Fruit fly (Drosophila melanogaster) whole organism, embryonic: ENCODE measurements around the gene CG13252.

Experiments
- CG10209 ChIP-seq: fragments of 200-800 bp; sonication (Bioruptor generic); optimal IDR thresholded peaks from 3 replicates; lab custom pipeline; 2017; ENCODE audit warnings: missing biosample characterization, mild to moderate bottlenecking, missing genetic modification characterization, missing genetic modification reagents
- CG10543 ChIP-seq: fragments of 200-800 bp; sonication (Bioruptor generic); optimal IDR thresholded peaks from 3 replicates; lab custom pipeline; 2017; ENCODE audit warnings: missing biosample characterization, mild to moderate bottlenecking, missing genetic modification characterization, moderate library complexity
- CG13287 ChIP-seq: fragments of 200-800 bp; sonication (Bioruptor generic); IDR thresholded peaks from 2 replicates; pipeline ENCODE4 v1.3.6; 2022; ENCODE audit warnings: missing biosample characterization, missing genetic modification characterization; ENCODE audit not compliant: partially characterized antibody
- CG14014 ChIP-seq: fragments of 200-800 bp; sonication (Bioruptor generic); IDR thresholded peaks from 2 replicates; pipeline ENCODE4 v1.3.6; 2022; ENCODE audit warnings: missing biosample characterization, missing genetic modification characterization
- CG1603 ChIP-seq: fragments of 200-800 bp; sonication (Bioruptor generic); optimal IDR thresholded peaks from 2 replicates; lab custom pipeline; 2019; ENCODE audit warnings: missing biosample characterization, mild to moderate bottlenecking, missing genetic modification characterization, moderate library complexity
- CG17361 ChIP-seq: fragments of 200-800 bp; sonication (Bioruptor generic); IDR thresholded peaks from 3 replicates; pipeline ENCODE4 v1.3.6; 2022; ENCODE audit warnings: missing biosample characterization, missing genetic modification characterization
- CG2712 ChIP-seq: fragments of 200-800 bp; optimal IDR thresholded peaks from 3 replicates; lab custom pipeline; 2019; ENCODE audit warnings: missing biosample characterization, mild to moderate bottlenecking, missing genetic modification characterization, moderate library complexity
- CG2875 ChIP-seq: fragments of 200-800 bp; sonication (Bioruptor generic); optimal IDR thresholded peaks from 2 replicates; lab custom pipeline; 2017; ENCODE audit warnings: missing biosample characterization, mild to moderate bottlenecking, missing genetic modification characterization, missing genetic modification reagents
- CG32772 ChIP-seq: fragments of 200-800 bp; sonication (Bioruptor generic); IDR thresholded peaks from 2 replicates; pipeline ENCODE4 v1.3.6; 2022; ENCODE audit warnings: missing biosample characterization, missing genetic modification characterization
- CG34224 ChIP-seq: fragments of 200-800 bp; sonication (Bioruptor generic); IDR thresholded peaks from 3 replicates; pipeline ENCODE4 v1.3.6; 2022; ENCODE audit warnings: missing biosample characterization, missing genetic modification characterization; ENCODE audit not compliant: partially characterized antibody
- CG3838 ChIP-seq: fragments of 200-800 bp; sonication (Bioruptor generic); optimal IDR thresholded peaks from 3 replicates; lab custom pipeline; 2016; ENCODE audit warnings: missing biosample characterization, missing genetic modification characterization
- CG4360 ChIP-seq: fragments of 200-800 bp; sonication (Bioruptor generic); IDR thresholded peaks from 2 replicates; pipeline ENCODE4 v1.3.6; 2022; ENCODE audit warnings: missing biosample characterization, missing genetic modification characterization
- CG4617 ChIP-seq: fragments of 200-800 bp; sonication (Bioruptor generic); optimal IDR thresholded peaks from 3 replicates; lab custom pipeline; 2016; ENCODE audit warnings: missing biosample characterization, missing genetic modification characterization, borderline replicate concordance
- CG4707 ChIP-seq: fragments of 200-800 bp; sonication (Bioruptor generic); optimal IDR thresholded peaks from 2 replicates; lab custom pipeline; 2018; ENCODE audit warnings: missing biosample characterization, mild to moderate bottlenecking, missing genetic modification characterization, moderate library complexity
- CG4820 ChIP-seq: fragments of 200-800 bp; sonication (Bioruptor generic); optimal IDR thresholded peaks from 3 replicates; lab custom pipeline; 2016; ENCODE audit warnings: missing biosample characterization, missing genetic modification characterization
- CG6765 ChIP-seq: fragments of 200-800 bp; sonication (Bioruptor generic); optimal IDR thresholded peaks from 3 replicates; lab custom pipeline; 2017; ENCODE audit warnings: missing biosample characterization, mild to moderate bottlenecking, missing genetic modification characterization
- CG6854 ChIP-seq: fragments of 200-800 bp; sonication (Bioruptor generic); optimal IDR thresholded peaks from 3 replicates; lab custom pipeline; 2017; ENCODE audit warnings: missing biosample characterization, mild to moderate bottlenecking, missing genetic modification characterization
- CoRest ChIP-seq: fragments of 200-800 bp; sonication (Bioruptor generic); optimal IDR thresholded peaks from 3 replicates; lab custom pipeline; 2018; ENCODE audit warnings: missing biosample characterization, mild to moderate bottlenecking, missing genetic modification characterization, moderate library complexity
- CrebB ChIP-seq: fragments of 200-800 bp; sonication (Bioruptor generic); optimal IDR thresholded peaks from 3 replicates; lab custom pipeline; 2018; ENCODE audit warnings: missing biosample characterization, mild to moderate bottlenecking, missing genetic modification characterization
- Dll ChIP-seq: fragments of 200-800 bp; sonication (Bioruptor generic); IDR thresholded peaks from 4 replicates; pipeline ENCODE4 v1.3.6; 2022; ENCODE audit warnings: missing biosample characterization, missing genetic modification characterization; ENCODE audit not compliant: partially characterized antibody
- Doc3 ChIP-seq: fragments of 200-800 bp; sonication (Bioruptor generic); IDR thresholded peaks from 3 replicates; pipeline ENCODE4 v1.3.6; 2022; ENCODE audit warnings: missing biosample characterization, missing genetic modification characterization; ENCODE audit not compliant: partially characterized antibody
- E2f1 ChIP-seq: fragments of 200-800 bp; sonication (Bioruptor generic); IDR thresholded peaks from 2 replicates; pipeline ENCODE4 v1.3.6; 2022; ENCODE audit warnings: missing biosample characterization, missing genetic modification characterization
- Fer3 ChIP-seq: fragments of 200-800 bp; sonication (Bioruptor generic); optimal IDR thresholded peaks from 2 replicates; lab custom pipeline; 2018; ENCODE audit warnings: missing biosample characterization, mild to moderate bottlenecking, missing genetic modification characterization, moderate library complexity
- Hr51 ChIP-seq, 2 experiments: fragments of 200-800 bp; sonication (Bioruptor generic); optimal IDR thresholded peaks; 2 replicates in 1 of 2; 3 replicates in 1 of 2; lab custom pipeline; 2016 to 2018; ENCODE audit warnings: missing biosample characterization in 2 of 2, missing genetic modification characterization in 2 of 2, mild to moderate bottlenecking in 1 of 2, moderate library complexity in 1 of 2
- Jarid2 ChIP-seq: fragments of 200-800 bp; sonication (Bioruptor generic); optimal IDR thresholded peaks from 3 replicates; lab custom pipeline; 2017; ENCODE audit warnings: mild to moderate bottlenecking, missing biosample characterization, missing genetic modification reagents, missing genetic modification characterization
- Mrtf ChIP-seq: fragments of 200-800 bp; sonication (Bioruptor generic); IDR thresholded peaks from 3 replicates; pipeline ENCODE4 v1.3.6; 2022; ENCODE audit warnings: missing biosample characterization, missing genetic modification characterization
- PHDP ChIP-seq: fragments of 200-800 bp; sonication (Bioruptor generic); optimal IDR thresholded peaks from 3 replicates; lab custom pipeline; 2018; ENCODE audit warnings: missing biosample characterization, mild to moderate bottlenecking, missing genetic modification characterization, moderate library complexity
- Rfx ChIP-seq: fragments of 200-800 bp; sonication (Bioruptor generic); IDR thresholded peaks from 2 replicates; pipeline ENCODE4 v1.3.6; 2022; ENCODE audit warnings: missing biosample characterization, missing genetic modification characterization
- Sry-β ChIP-seq: fragments of 200-800 bp; sonication (Bioruptor generic); optimal IDR thresholded peaks from 2 replicates; lab custom pipeline; 2018; ENCODE audit warnings: missing biosample characterization, mild to moderate bottlenecking, missing genetic modification characterization, moderate library complexity
- chif ChIP-seq, 2 experiments: fragments of 200-800 bp; sonication (Bioruptor generic); optimal IDR thresholded peaks; 3 replicates each; lab custom pipeline; 2016; ENCODE audit warnings: missing biosample characterization in 2 of 2, missing genetic modification characterization in 2 of 2
- ci ChIP-seq: fragments of 200-800 bp; sonication (Bioruptor generic); IDR thresholded peaks from 3 replicates; pipeline ENCODE4 v1.3.6; 2022; ENCODE audit warnings: missing biosample characterization, missing genetic modification characterization
- crc ChIP-seq: fragments of 200-800 bp; sonication (Bioruptor generic); optimal IDR thresholded peaks from 2 replicates; lab custom pipeline; 2016; ENCODE audit warnings: missing biosample characterization, missing genetic modification characterization
- dm ChIP-seq: fragments of 200-800 bp; sonication (Bioruptor generic); optimal IDR thresholded peaks from 3 replicates; lab custom pipeline; 2016; ENCODE audit warnings: missing biosample characterization, missing genetic modification characterization
- dmrt11E ChIP-seq: fragments of 200-800 bp; sonication (Bioruptor generic); optimal IDR thresholded peaks from 3 replicates; lab custom pipeline; 2018; ENCODE audit warnings: missing biosample characterization, mild to moderate bottlenecking, missing genetic modification characterization, moderate library complexity
- en ChIP-seq: fragments of 200-800 bp; sonication (Bioruptor generic); optimal IDR thresholded peaks from 2 replicates; lab custom pipeline; 2016; ENCODE audit warnings: missing biosample characterization, missing genetic modification characterization
- fd3F ChIP-seq: fragments of 200-800 bp; sonication (Bioruptor generic); optimal IDR thresholded peaks from 2 replicates; lab custom pipeline; 2018; ENCODE audit warnings: missing biosample characterization, mild to moderate bottlenecking, missing genetic modification characterization, moderate library complexity
- fd96Cb ChIP-seq: fragments of 200-800 bp; sonication (Bioruptor generic); optimal IDR thresholded peaks from 2 replicates; lab custom pipeline; 2018; ENCODE audit warnings: missing biosample characterization, mild to moderate bottlenecking, missing genetic modification characterization, moderate library complexity
- ftz-f1 ChIP-seq: fragments of 200-800 bp; sonication (Bioruptor generic); optimal IDR thresholded peaks from 2 replicates; lab custom pipeline; 2016; ENCODE audit warnings: missing biosample characterization, missing genetic modification characterization
- grau ChIP-seq: fragments of 200-800 bp; optimal IDR thresholded peaks from 3 replicates; lab custom pipeline; 2019; ENCODE audit warnings: missing biosample characterization, mild to moderate bottlenecking, missing genetic modification characterization, moderate library complexity
- gro ChIP-seq: fragments of 200-800 bp; sonication (Bioruptor generic); optimal IDR thresholded peaks from 2 replicates; lab custom pipeline; 2016; ENCODE audit warnings: missing biosample characterization, missing genetic modification characterization
- ham ChIP-seq: fragments of 200-800 bp; sonication (Bioruptor generic); IDR thresholded peaks from 2 replicates; pipeline ENCODE4 v1.3.6; 2022; ENCODE audit warnings: missing biosample characterization, missing genetic modification characterization
- hbn ChIP-seq: fragments of 200-800 bp; sonication (Bioruptor generic); IDR thresholded peaks from 2 replicates; pipeline ENCODE4 v1.3.6; 2022; ENCODE audit warnings: missing biosample characterization, missing genetic modification characterization; ENCODE audit not compliant: partially characterized antibody
- sens ChIP-seq: fragments of 200-800 bp; sonication (Bioruptor generic); peaks from one replicate; lab custom pipeline; 2016; ENCODE audit warnings: missing biosample characterization, missing genetic modification characterization
- slbo ChIP-seq: fragments of 200-800 bp; sonication (Bioruptor generic); IDR thresholded peaks from 2 replicates; pipeline ENCODE4 v1.3.6; 2022; ENCODE audit warnings: missing biosample characterization, missing genetic modification characterization
- wek ChIP-seq: fragments of 200-800 bp; sonication (Bioruptor generic); optimal IDR thresholded peaks from 3 replicates; lab custom pipeline; 2018; ENCODE audit warnings: missing biosample characterization, mild to moderate bottlenecking, missing genetic modification characterization, moderate library complexity
- yki ChIP-seq: fragments of >200 bp; optimal IDR thresholded peaks from 3 replicates; lab custom pipeline; 2018
- zen2 ChIP-seq: fragments of 200-800 bp; sonication (Bioruptor generic); IDR thresholded peaks from 3 replicates; pipeline ENCODE4 v1.3.6; 2022; ENCODE audit warnings: missing biosample characterization, missing genetic modification characterization; ENCODE audit not compliant: partially characterized antibody

The CG13252 gene

DNA sequence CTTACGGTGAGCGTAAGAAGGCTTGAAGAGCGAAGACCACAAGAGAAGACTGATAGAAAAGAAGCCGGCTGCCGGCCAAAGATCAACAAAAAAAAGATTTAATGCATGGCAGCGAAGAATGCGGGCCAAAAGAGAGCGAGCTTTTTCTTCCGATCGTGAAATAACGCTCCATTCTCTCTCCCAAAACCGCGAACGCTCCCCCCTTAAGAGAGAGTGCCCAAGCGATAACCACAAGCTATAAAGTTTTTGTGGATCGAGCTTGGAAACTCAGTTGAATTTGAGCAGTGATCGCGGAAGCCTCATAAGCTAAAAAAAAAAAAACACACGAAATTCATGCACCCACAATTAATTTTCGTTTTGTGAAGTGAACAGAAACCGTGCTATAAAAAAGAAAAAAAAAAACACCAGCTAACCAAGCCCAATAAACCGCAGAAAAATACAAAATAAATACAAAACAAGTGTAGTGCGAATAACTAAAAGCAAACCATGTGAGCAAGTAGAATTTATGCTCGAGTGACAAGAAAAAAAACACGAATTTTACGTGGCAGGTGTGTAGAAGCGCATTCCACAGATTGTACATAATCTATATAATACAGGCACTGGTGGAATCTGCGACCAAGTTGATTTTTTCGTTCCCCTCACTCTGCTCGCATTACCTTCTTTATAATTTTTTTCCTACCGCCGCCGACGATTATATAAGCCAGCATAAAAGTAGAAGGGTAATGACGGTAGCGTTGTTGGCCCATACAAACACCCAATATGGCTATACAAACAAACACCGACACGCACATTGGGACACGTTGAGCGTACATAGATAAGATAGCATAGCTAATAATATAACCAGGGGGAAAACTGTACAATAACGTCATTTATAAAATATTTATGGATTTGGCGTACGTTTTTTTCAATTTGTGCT lies at the start of gene CG13252 (continued):
- no peak for TF ChIP-seq fd96Cb (tag; lab: Kevin White, UChicago)
- TF ChIP-seq chif (GFP tag; optimal IDR thresholded peaks at IDR 0.05; lab: Kevin White, UChicago), result no peak
- peak; percentile 6 for TF ChIP-seq grau (tag; lab: Kevin White, UChicago)
- peak; percentile 20 for TF ChIP-seq CG10209 (GFP tag; lab: Kevin White, UChicago)
- TF ChIP-seq ftz-f1 (GFP tag; lab: Kevin White, UChicago), result no peak
- peak; percentile 45 for TF ChIP-seq CoRest (tag; lab: Kevin White, UChicago)
- TF ChIP-seq CG4360, result no peak
- TF ChIP-seq dm, result no peak
- TF ChIP-seq Sry-β (GFP tag; lab: Kevin White, UChicago), result peak; percentile 11
- TF ChIP-seq Mrtf (GFP tag; lab: Robert Waterston, UW), result no peak
- TF ChIP-seq CG2712 (tag; lab: Kevin White, UChicago), result no peak
- peak; percentile 10 for TF ChIP-seq CrebB (tag; lab: Kevin White, UChicago)
- TF ChIP-seq ci (GFP tag; lab: Robert Waterston, UW), result 0 out of 3 replicates have a peak, but pooled peaks have one; percentile 31
- TF ChIP-seq Rfx (GFP tag; lab: Robert Waterston, UW), result peak; percentile 39; the same call in 1 of the 2 replicates
- TF ChIP-seq PHDP (tag; lab: Kevin White, UChicago), result peak; percentile 38
- TF ChIP-seq sens (GFP tag; lab: Kevin White, UChicago), result peak; percentile 78
- TF ChIP-seq CG34224 (GFP tag; lab: Robert Waterston, UW), result peak; percentile 51; the same call in 1 of the 3 replicates
- peak; percentile 28 for TF ChIP-seq CG2875 (GFP tag; lab: Kevin White, UChicago)
- peak; percentile 38 for TF ChIP-seq crc (GFP tag; lab: Kevin White, UChicago)
- no peak for TF ChIP-seq CG32772
- TF ChIP-seq hbn (GFP tag; lab: Robert Waterston, UW), result 0 out of 2 replicates have a peak, but pooled peaks have one; percentile 44
- 0 out of 3 replicates have a peak, but pooled peaks have one; percentile 32 for TF ChIP-seq zen2
- TF ChIP-seq ham, result peak; percentile 9; the same call in 1 of the 2 replicates
- peak; percentile 37 for TF ChIP-seq Fer3 (tag; lab: Kevin White, UChicago)
- no peak for TF ChIP-seq gro
- TF ChIP-seq Jarid2, result peak; percentile 79
- no peak for TF ChIP-seq CG4820 (GFP tag; lab: Kevin White, UChicago)
- TF ChIP-seq CG14014 (GFP tag; lab: Robert Waterston, UW), result peak; percentile 42; the same call in 1 of the 2 replicates
- TF ChIP-seq en (GFP tag; lab: Kevin White, UChicago), result no peak
- peak; percentile 39 for TF ChIP-seq yki (lab: Kevin White, UChicago)
- peak; percentile 37 for TF ChIP-seq CG1603 (tag; lab: Kevin White, UChicago)
- TF ChIP-seq CG4617, result no peak
- TF ChIP-seq Doc3 (GFP tag; lab: Robert Waterston, UW), result no peak
- TF ChIP-seq Hr51 (GFP tag; optimal IDR thresholded peaks at IDR 0.05; lab: Kevin White, UChicago), result peak in 1 of 2 experiments; percentile 5
- 0 out of 3 replicates have a peak, but pooled peaks have one; percentile 16 for TF ChIP-seq CG17361
- TF ChIP-seq CG4707 (GFP tag; lab: Kevin White, UChicago), result peak; percentile 40
- peak; percentile 30 for TF ChIP-seq CG6854 (GFP tag; lab: Kevin White, UChicago)
- peak; percentile 44 for TF ChIP-seq CG10543
- no peak for TF ChIP-seq dmrt11E
- TF ChIP-seq Dll (GFP tag; lab: Robert Waterston, UW), result peak; percentile 50; the same call in 2 of the 4 replicates
- no peak for TF ChIP-seq slbo (GFP tag; lab: Robert Waterston, UW)
- TF ChIP-seq wek (GFP tag; lab: Kevin White, UChicago), result peak; percentile 60
- TF ChIP-seq CG6765, result no peak
- no peak for TF ChIP-seq CG3838
- TF ChIP-seq fd3F (GFP tag; lab: Kevin White, UChicago), result peak; percentile 36
- TF ChIP-seq E2f1 (GFP tag; lab: Robert Waterston, UW), result no peak
- TF ChIP-seq CG13287, result peak; percentile 60
